Worm (Caenorhabditis elegans): Measurements from ENCODE around the gene bbs-5.
A peak's percentile ranks its signal among the peaks of the same experiment; 100 is the strongest.

The bbs-5 gene

DNA sequence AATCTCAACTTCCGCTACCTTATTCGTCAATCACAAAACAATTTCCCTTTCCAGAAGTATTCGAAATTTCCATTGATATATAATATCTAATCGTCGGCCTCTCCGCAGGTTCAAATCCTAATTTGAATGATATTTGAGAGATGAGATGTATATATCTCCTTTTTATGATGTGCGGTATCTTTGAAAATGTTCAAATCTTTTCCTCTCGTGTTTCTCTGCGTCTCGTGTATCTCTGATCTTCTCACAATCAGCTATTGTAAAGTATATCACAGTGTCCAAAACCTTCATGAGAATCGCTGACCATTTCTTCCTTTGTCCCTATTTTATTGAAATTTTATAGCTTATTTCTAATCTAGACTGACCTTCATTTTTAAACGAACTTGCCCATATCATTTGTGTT is 28.2 kb upstream of the bbs-5 start:
- TF ChIP-seq cog-1 (tag; optimal IDR thresholded peaks at IDR 0.05) (no peak), flt-1 (GFP tag; IDR thresholded peaks at IDR 0.05) (no peak), med-1 (GFP tag; optimal IDR thresholded peaks at IDR 0.05; ENCODE audit: insufficient read depth) (no peak), ref-1 (GFP tag; conservative IDR thresholded peaks at IDR 0.05) (no peak), tab-1 (GFP tag; IDR thresholded peaks at IDR 0.05) (no peak), klf-2 (GFP tag; conservative IDR thresholded peaks at IDR 0.05) (no peak), ztf-29 (GFP tag; IDR thresholded peaks at IDR 0.05) (no peak), ztf-23 (GFP tag; IDR thresholded peaks at IDR 0.05) (no peak), T22C8.4 (GFP tag; IDR thresholded peaks at IDR 0.05) (no peak)

DNA sequence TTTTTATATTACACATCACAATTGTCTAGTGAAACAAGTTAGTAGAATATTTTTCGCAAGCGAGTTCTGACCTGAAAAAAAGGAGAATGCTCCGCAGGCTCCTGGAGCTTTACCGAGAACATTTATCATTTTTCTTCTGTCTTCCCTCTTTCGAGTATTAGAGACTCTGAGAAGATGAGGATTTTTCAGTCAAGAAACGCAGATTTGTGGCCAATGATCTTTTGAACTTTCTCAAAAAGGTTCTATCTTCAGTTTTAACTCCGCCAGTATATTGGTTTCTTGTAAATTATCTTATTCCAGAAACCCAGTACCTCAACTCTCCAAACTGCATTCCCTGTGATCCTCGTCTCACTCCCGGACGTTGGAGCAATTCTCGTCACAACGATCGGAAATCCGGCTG is 24.0 kb upstream of the bbs-5 start, which contains the start of gene K10G9.2:
TSS of gene K10G9.2 (plus strand) at position 301 of the 400 bp plus-strand sequence.
- no peak for TF ChIP-seq med-1 (GFP tag; optimal IDR thresholded peaks at IDR 0.05; ENCODE audit: insufficient read depth)
- no peak for TF ChIP-seq flt-1 (GFP tag; IDR thresholded peaks at IDR 0.05)

DNA sequence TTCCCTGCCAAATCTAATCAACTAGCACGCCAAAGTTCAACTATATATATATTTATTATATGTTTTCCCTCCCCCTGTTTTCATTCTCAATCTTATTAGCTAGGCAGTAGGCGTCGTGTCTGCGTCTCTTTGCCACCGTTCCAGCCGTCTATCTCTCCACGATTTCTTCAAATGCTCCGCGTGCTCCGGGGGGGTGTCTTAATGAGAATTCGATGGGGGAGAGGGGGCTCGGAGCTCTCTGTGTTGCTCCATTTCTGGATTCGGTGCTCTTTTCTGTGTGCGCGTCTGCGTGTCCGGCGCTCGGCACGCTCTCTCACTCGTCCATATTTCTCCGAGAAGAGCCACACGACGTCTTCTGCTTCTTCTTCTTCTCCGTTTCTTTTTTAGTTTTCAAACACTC is 22.6 kb upstream of the bbs-5 start:
- TF ChIP-seq tab-1 (GFP tag; IDR thresholded peaks at IDR 0.05) (no peak), T22C8.4 (GFP tag; IDR thresholded peaks at IDR 0.05) (no peak), med-1 (GFP tag; optimal IDR thresholded peaks at IDR 0.05; ENCODE audit: insufficient read depth) (no peak), cog-1 (tag; optimal IDR thresholded peaks at IDR 0.05) (peak; percentile 37), klf-2 (GFP tag; conservative IDR thresholded peaks at IDR 0.05) (no peak)

DNA sequence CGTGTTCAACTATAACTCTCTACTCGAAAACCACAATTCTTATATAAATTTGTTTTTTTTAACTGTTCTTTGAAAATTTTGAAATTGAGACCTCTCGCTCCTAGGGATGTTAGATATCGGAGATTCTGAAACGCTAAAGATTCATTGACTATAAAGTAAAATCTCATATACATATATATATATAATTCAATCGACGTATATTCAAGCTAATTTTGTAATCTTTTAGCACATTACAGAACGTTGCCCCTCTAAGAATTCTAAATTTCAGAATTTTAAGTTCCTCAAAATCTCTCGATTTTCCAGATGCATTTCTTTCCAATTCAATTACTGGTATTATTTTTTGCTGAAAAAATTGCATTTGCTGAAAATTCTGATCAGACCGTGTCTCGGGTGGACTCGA is 17.2 kb upstream of the bbs-5 start, which contains the start of gene pad-2:
TSS of gene pad-2 (plus strand) at position 301 of the 400 bp plus-strand sequence.
- TF ChIP-seq tab-1 (GFP tag; IDR thresholded peaks at IDR 0.05) (no peak), cog-1 (tag; optimal IDR thresholded peaks at IDR 0.05) (no peak), flt-1 (GFP tag; IDR thresholded peaks at IDR 0.05) (no peak), T22C8.4 (GFP tag; IDR thresholded peaks at IDR 0.05) (no peak), ref-1 (GFP tag; conservative IDR thresholded peaks at IDR 0.05) (no peak), ztf-23 (GFP tag; IDR thresholded peaks at IDR 0.05) (no peak), klf-2 (GFP tag; conservative IDR thresholded peaks at IDR 0.05) (no peak), med-1 (GFP tag; optimal IDR thresholded peaks at IDR 0.05; ENCODE audit: insufficient read depth) (no peak), ztf-29 (GFP tag; IDR thresholded peaks at IDR 0.05) (no peak)

DNA sequence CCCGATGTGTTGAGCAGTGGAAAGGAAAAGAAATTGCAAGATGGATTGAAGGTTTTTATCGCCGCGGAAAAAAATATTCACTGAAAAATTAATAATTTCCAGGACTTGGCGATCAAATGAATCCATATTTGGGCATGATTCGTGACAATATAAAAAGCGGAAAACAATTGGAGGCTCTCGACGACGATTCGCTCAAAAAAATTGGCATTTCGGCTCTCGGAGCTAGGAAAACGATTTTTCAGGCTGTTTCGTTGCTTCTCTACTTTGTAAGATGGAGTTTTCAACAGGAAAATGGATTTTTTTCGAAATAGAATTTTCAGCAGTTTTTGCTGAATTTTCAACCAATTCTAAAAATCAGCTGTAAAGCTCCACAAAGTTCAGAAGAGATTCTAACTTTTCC is 10.2 kb upstream of the bbs-5 start:
- TF ChIP-seq T22C8.4 (GFP tag; IDR thresholded peaks at IDR 0.05) (no peak), ztf-29 (GFP tag; IDR thresholded peaks at IDR 0.05) (no peak), ztf-23 (GFP tag; IDR thresholded peaks at IDR 0.05) (no peak), flt-1 (GFP tag; IDR thresholded peaks at IDR 0.05) (no peak), cog-1 (tag; optimal IDR thresholded peaks at IDR 0.05) (no peak), tab-1 (GFP tag; IDR thresholded peaks at IDR 0.05) (no peak), med-1 (GFP tag; optimal IDR thresholded peaks at IDR 0.05; ENCODE audit: insufficient read depth) (no peak), ref-1 (GFP tag; conservative IDR thresholded peaks at IDR 0.05) (no peak), klf-2 (GFP tag; conservative IDR thresholded peaks at IDR 0.05) (no peak)

DNA sequence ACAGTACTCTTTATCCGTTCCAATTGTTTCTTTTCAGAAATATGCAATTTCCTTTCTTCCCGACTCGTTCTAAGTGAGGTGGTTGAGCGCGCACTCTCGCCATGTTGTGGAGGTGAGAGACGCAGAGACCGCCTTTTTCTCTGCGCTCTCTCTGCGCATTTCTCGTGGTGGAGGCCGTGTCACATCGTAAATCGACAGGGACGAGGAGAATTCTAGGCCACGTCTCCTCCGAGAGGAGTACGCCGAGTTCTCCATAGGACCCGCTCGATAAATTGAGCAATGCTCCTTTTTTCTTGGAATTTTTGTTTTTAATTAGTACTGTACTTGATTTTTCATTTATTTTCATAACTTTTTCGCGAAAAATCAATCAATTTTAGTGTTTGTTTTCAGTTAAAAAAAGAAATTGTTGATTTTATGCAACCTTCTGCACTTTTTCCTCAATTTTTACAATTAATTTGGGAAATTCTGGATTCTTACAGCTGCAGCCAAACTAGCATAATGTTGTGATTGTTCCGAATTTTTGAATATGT is 9.3 kb upstream of the bbs-5 start, which contains the start of gene cnk-1:
TSS of gene cnk-1 (plus strand) at position 480 of the 530 bp plus-strand sequence.
- TF ChIP-seq ref-1 (GFP tag; conservative IDR thresholded peaks at IDR 0.05) = peak; percentile 54; the same call in 1 of the 2 replicates
- peak; percentile 85 for TF ChIP-seq flt-1 (GFP tag; IDR thresholded peaks at IDR 0.05)
- TF ChIP-seq tab-1 (GFP tag; IDR thresholded peaks at IDR 0.05) = 0 out of 2 replicates have a peak, but pooled peaks have one; percentile 19
- peak; percentile 86 for TF ChIP-seq klf-2 (GFP tag; conservative IDR thresholded peaks at IDR 0.05)
- TF ChIP-seq cog-1 (tag; optimal IDR thresholded peaks at IDR 0.05) = no peak
- TF ChIP-seq ztf-23 (GFP tag; IDR thresholded peaks at IDR 0.05) = peak; percentile 91
- no peak for TF ChIP-seq med-1 (GFP tag; optimal IDR thresholded peaks at IDR 0.05; ENCODE audit: insufficient read depth)
- TF ChIP-seq T22C8.4 (GFP tag; IDR thresholded peaks at IDR 0.05) = peak; percentile 21; the same call in 1 of the 2 replicates
- peak; percentile 15; the same call in 1 of the 2 replicates for TF ChIP-seq ztf-29 (GFP tag; IDR thresholded peaks at IDR 0.05)

DNA sequence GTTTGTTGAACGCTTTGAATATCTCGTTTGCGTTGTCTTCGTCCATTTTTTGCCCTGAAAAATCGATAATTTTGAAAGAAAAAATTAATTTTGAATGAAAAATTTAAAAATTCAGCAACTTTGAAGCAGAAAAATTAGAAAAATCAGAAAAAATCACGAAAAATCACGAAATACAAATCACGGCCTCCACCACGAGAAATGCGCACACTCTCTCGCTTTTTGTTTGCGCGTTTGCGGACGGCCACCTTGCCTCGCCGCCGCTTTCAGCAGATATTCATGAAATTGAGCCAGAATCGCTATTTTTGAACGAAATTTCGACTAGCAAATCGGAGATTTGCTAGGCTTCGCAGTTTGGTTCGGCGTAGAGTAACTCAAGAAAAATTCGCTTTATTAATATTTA is 5.2 kb upstream of the bbs-5 start, which contains the start of gene inpp-4B:
TSS of gene inpp-4B (minus strand) at position 54 of the 400 bp plus-strand sequence.
- 0 out of 2 replicates have a peak, but pooled peaks have one; percentile 11 for TF ChIP-seq T22C8.4 (GFP tag; IDR thresholded peaks at IDR 0.05)

DNA sequence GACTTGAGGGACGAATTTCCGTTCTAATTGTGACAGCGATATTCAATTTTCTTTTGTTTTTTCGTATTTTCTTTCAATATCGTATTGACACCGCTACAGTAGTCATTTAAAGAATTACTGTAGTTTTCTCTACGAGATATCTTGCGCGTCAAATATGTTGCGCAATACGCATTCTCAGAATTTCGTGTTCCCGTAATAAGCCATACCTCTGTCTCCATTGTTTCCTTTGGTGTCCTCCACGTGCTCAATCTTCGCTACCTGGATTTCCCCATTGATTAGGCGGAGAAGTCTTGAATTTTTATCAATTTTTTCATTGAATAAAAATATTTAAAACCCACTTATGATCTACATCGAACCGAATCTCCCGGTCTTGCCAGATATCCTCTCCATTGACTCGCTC is 326 bp downstream of the bbs-5 start:
- TF ChIP-seq T22C8.4 (GFP tag; IDR thresholded peaks at IDR 0.05) (no peak), flt-1 (GFP tag; IDR thresholded peaks at IDR 0.05) (no peak), cog-1 (tag; optimal IDR thresholded peaks at IDR 0.05) (no peak), ref-1 (GFP tag; conservative IDR thresholded peaks at IDR 0.05) (no peak), tab-1 (GFP tag; IDR thresholded peaks at IDR 0.05) (no peak), ztf-29 (GFP tag; IDR thresholded peaks at IDR 0.05) (no peak), ztf-23 (GFP tag; IDR thresholded peaks at IDR 0.05) (no peak), med-1 (GFP tag; optimal IDR thresholded peaks at IDR 0.05; ENCODE audit: insufficient read depth) (no peak), klf-2 (GFP tag; conservative IDR thresholded peaks at IDR 0.05) (no peak)

DNA sequence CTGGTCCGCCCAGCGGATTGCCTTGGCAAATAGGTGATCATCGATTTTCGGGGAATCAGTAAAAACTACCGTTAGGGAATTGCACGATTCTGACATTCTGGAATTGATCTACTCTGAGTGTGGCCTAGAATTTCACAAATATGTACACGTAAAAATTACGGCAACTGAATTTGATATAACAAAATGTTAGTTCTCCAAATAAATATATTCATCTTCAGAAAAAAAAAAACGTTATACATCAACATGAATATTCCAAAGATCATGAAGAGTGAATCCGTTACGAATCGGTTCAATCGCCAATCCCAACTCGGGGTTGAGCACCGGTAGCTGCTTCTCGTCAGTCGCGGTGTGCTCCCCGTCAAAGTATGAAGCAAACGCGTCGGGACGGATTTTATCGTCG is 2.9 kb downstream of the bbs-5 start, which contains the start of gene rip-1:
TSS of gene rip-1 (minus strand) at position 101 of the 400 bp plus-strand sequence.
- TF ChIP-seq flt-1 (GFP tag; IDR thresholded peaks at IDR 0.05) (no peak), T22C8.4 (GFP tag; IDR thresholded peaks at IDR 0.05) (no peak), klf-2 (GFP tag; conservative IDR thresholded peaks at IDR 0.05) (no peak), ztf-29 (GFP tag; IDR thresholded peaks at IDR 0.05) (no peak), cog-1 (tag; optimal IDR thresholded peaks at IDR 0.05) (no peak), med-1 (GFP tag; optimal IDR thresholded peaks at IDR 0.05; ENCODE audit: insufficient read depth) (no peak), ref-1 (GFP tag; conservative IDR thresholded peaks at IDR 0.05) (no peak), tab-1 (GFP tag; IDR thresholded peaks at IDR 0.05) (no peak), ztf-23 (GFP tag; IDR thresholded peaks at IDR 0.05) (no peak)

DNA sequence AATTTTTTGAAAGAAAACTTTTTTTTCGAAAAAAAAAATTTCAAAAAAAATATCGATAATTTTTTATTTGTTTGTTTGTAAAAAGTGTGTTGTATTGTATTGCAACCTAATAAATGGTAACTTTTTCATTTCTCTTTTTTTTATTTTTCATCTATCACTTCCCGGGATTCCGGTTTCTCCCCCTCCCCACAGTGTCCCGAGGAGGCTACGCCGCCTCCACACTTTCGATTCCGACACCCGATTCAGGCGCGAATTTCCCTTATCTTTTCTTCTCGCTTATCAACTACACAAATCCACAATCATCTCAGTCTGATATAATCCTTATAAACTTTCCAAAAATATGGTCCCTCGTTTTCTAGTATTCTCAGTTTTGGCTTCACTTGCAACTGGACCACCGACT is 7.0 kb downstream of the bbs-5 start, which contains the start of gene R01H10.4:
TSS of gene R01H10.4 (plus strand) at position 236 of the 400 bp plus-strand sequence.
- no peak for TF ChIP-seq T22C8.4 (GFP tag; IDR thresholded peaks at IDR 0.05)
- no peak for TF ChIP-seq klf-2 (GFP tag; conservative IDR thresholded peaks at IDR 0.05)
- no peak for TF ChIP-seq tab-1 (GFP tag; IDR thresholded peaks at IDR 0.05)
- TF ChIP-seq ref-1 (GFP tag; conservative IDR thresholded peaks at IDR 0.05) = no peak
- no peak for TF ChIP-seq ztf-29 (GFP tag; IDR thresholded peaks at IDR 0.05)
- no peak for TF ChIP-seq med-1 (GFP tag; optimal IDR thresholded peaks at IDR 0.05; ENCODE audit: insufficient read depth)
- no peak for TF ChIP-seq flt-1 (GFP tag; IDR thresholded peaks at IDR 0.05)
- no peak for TF ChIP-seq ztf-23 (GFP tag; IDR thresholded peaks at IDR 0.05)
- TF ChIP-seq cog-1 (tag; optimal IDR thresholded peaks at IDR 0.05) = no peak
